Worm (Caenorhabditis elegans): ENCODE data around the gene W06G6.10.

The W06G6.10 gene

DNA sequence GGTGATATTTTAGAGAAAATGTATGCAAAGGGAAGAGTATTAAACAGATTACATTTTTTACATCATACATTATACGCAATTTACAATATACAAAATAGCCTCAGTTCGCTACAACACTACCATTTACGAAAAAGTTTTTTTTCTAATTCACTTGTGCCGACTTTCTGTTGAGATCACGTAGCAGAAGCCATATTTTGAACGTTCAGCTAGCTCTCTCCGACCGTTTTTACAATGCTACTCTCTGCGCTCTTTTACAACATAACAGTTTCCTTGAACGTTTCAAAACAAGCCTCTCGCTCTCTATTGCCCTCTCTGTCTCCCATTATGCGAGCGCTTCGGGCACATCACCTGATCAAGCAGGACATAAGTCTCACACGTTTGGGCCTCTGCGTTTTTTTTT lies 43.9 kb downstream of the W06G6.10 start, which contains the start of gene T03E6.8:
Gene T03E6.8 (minus strand): TSS at position 101 of the 400 bp plus-strand sequence.
- TF ChIP-seq nhr-28 (tag; optimal IDR thresholded peaks at IDR 0.05) (no peak), fkh-10 (GFP tag; optimal IDR thresholded peaks at IDR 0.05) (no peak), nhr-47 (tag; optimal IDR thresholded peaks at IDR 0.05) (no peak), lin-39 (tag; optimal IDR thresholded peaks at IDR 0.05) (no peak), unc-86 (tag; optimal IDR thresholded peaks at IDR 0.05) (no peak), zag-1 (tag; optimal IDR thresholded peaks at IDR 0.05) (no peak), unc-30 (tag; optimal IDR thresholded peaks at IDR 0.05) (no peak), pqm-1 (tag; optimal IDR thresholded peaks at IDR 0.05) (no peak), efl-1 (optimal IDR thresholded peaks at IDR 0.05) (no peak), efl-1 (GFP tag; optimal IDR thresholded peaks at IDR 0.05 in 1 of 2) (peak in 1 of 2 experiments; percentile 3)

DNA sequence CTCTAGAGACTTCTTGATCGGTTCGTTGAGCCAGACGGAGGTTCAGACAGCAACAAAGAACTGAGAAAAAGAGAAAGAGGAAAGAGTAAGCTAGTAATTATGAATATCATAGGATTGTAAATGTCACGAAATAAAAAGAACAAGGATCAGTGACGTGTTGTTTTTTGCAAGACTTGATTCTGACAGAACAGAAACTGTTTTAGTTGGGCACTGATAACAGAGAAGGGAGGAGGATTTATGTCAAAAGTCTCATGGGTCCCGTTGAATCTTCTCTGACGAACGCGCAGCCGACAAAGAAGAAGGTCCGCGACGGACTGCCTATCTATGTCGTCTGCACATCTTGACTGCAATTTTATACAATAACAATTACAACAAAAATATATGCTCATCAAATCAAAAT lies 46.4 kb downstream of the W06G6.10 start, which contains the start of gene T03E6.9:
Gene T03E6.9 (minus strand): TSS at position 101 of the 400 bp plus-strand sequence.
- no peak for TF ChIP-seq dsc-1 (tag; optimal IDR thresholded peaks at IDR 0.05)
- TF ChIP-seq ets-5 (GFP tag; IDR thresholded peaks at IDR 0.05) = no peak

ce11 chrV:16599835-16600234 lies 47.2 kb downstream of the W06G6.10 start:
- TF ChIP-seq nhr-28 (tag; optimal IDR thresholded peaks at IDR 0.05) = no peak
- peak; percentile 10 for TF ChIP-seq dsc-1 (tag; optimal IDR thresholded peaks at IDR 0.05)

DNA sequence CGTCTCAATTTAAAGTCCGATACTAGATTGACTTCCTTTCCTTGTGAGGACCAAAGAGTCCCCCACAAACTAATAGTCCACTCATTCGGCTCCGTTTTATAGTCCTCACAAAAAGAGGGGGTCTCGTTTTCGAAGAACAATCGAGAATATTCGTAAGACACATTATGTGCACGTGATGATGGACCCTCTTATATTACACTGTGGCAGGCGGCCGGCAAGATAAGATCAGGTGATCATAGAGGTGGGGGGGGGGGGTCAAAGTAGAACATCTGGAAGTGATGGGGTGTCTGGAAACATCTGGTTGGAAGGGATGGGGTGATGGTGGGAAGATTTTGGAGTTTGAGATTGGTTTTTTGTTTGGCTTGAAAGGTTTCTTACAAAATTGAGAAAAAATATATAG lies 48.6 kb downstream of the W06G6.10 start:
- no peak for TF ChIP-seq isw-1 (GFP tag; IDR thresholded peaks at IDR 0.05)
- no peak for TF ChIP-seq lin-39 (tag; optimal IDR thresholded peaks at IDR 0.05)
- peak; percentile 33; the same call in 1 of the 2 replicates for TF ChIP-seq unc-98 (GFP tag; IDR thresholded peaks at IDR 0.05)
- no peak for TF ChIP-seq ceh-8 (GFP tag; optimal IDR thresholded peaks at IDR 0.05)
- TF ChIP-seq egl-13 (tag; optimal IDR thresholded peaks at IDR 0.05) = no peak
- no peak for TF ChIP-seq nhr-77 (tag; optimal IDR thresholded peaks at IDR 0.05)
- TF ChIP-seq nhr-11 (tag; optimal IDR thresholded peaks at IDR 0.05) = no peak
- peak; percentile 65 for TF ChIP-seq rnt-1 (tag; optimal IDR thresholded peaks at IDR 0.05)
- TF ChIP-seq nhr-237 (tag; optimal IDR thresholded peaks at IDR 0.05) = no peak
- no peak for TF ChIP-seq hlh-17 (GFP tag; optimal IDR thresholded peaks at IDR 0.05; ENCODE audit: borderline replicate concordance)
- peak; percentile 47 for TF ChIP-seq nhr-71 (tag; optimal IDR thresholded peaks at IDR 0.05)
- TF ChIP-seq lin-13 (GFP tag; optimal IDR thresholded peaks at IDR 0.05) = no peak
- TF ChIP-seq mef-2 (tag; optimal IDR thresholded peaks at IDR 0.05) = no peak
- no peak for TF ChIP-seq zip-4 (GFP tag; optimal IDR thresholded peaks at IDR 0.05)
- TF ChIP-seq vab-15 (tag; optimal IDR thresholded peaks at IDR 0.05) = no peak
- no peak for TF ChIP-seq hpl-2 (GFP tag; optimal IDR thresholded peaks at IDR 0.05)
- TF ChIP-seq fos-1 (tag; optimal IDR thresholded peaks at IDR 0.05) = no peak
- TF ChIP-seq C04F5.9 (tag; optimal IDR thresholded peaks at IDR 0.05) = no peak
- no peak for TF ChIP-seq ceh-63 (GFP tag; optimal IDR thresholded peaks at IDR 0.05)
- no peak for TF ChIP-seq unc-30 (tag; optimal IDR thresholded peaks at IDR 0.05)
- TF ChIP-seq fkh-8 (tag; optimal IDR thresholded peaks at IDR 0.05) = no peak
- no peak for TF ChIP-seq mep-1 (tag; optimal IDR thresholded peaks at IDR 0.05)
- peak in 1 of 2 experiments; percentile 54 for TF ChIP-seq mdl-1 (tag; optimal IDR thresholded peaks at IDR 0.05)
- TF ChIP-seq skn-1 (tag; optimal IDR thresholded peaks at IDR 0.05) = no peak
- no peak for TF ChIP-seq F16B12.6 (tag; optimal IDR thresholded peaks at IDR 0.05)
- TF ChIP-seq grh-1 (GFP tag; IDR thresholded peaks at IDR 0.05) = no peak
- TF ChIP-seq jun-1 (tag; optimal IDR thresholded peaks at IDR 0.05) = no peak
- no peak for TF ChIP-seq tbx-2 (tag; optimal IDR thresholded peaks at IDR 0.05)
- TF ChIP-seq zag-1 (tag; optimal IDR thresholded peaks at IDR 0.05) = no peak
- peak; percentile 27 for TF ChIP-seq snu-23 (GFP tag; optimal IDR thresholded peaks at IDR 0.05)
- peak; percentile 8 to 33 for TF ChIP-seq lsy-2 (tag; optimal IDR thresholded peaks at IDR 0.05)
- TF ChIP-seq fkh-10 (GFP tag; optimal IDR thresholded peaks at IDR 0.05) = no peak
- TF ChIP-seq mab-9 (GFP tag; IDR thresholded peaks at IDR 0.05) = no peak
- TF ChIP-seq xbp-1 (tag; optimal IDR thresholded peaks at IDR 0.05) = no peak
- no peak for TF ChIP-seq nhr-84 (tag; optimal IDR thresholded peaks at IDR 0.05)
- no peak for TF ChIP-seq elt-2 (tag; optimal IDR thresholded peaks at IDR 0.05)
- no peak for TF ChIP-seq C16A3.4 (tag; optimal IDR thresholded peaks at IDR 0.05)
- no peak for TF ChIP-seq sptf-1 (tag; optimal IDR thresholded peaks at IDR 0.05)
- TF ChIP-seq lin-14 (GFP tag; optimal IDR thresholded peaks at IDR 0.05) = peak; percentile 43
- no peak for TF ChIP-seq unc-130 (tag; optimal IDR thresholded peaks at IDR 0.05)

Measured in whole organism, L1 larva.